Fruit fly (Drosophila melanogaster) whole organism, pupa: ENCODE measurements around the gene upSET.

ENCODE experiments used
- CG12605 ChIP-seq: fragments of 200-800 bp; sonication (Bioruptor generic); IDR thresholded peaks from 2 replicates; pipeline ENCODE4 v1.3.6; 2022; ENCODE audit warnings: missing biosample characterization, missing genetic modification characterization
- CG17806 ChIP-seq: fragments of 200-800 bp; sonication (Bioruptor generic); optimal IDR thresholded peaks from 2 replicates; lab custom pipeline; 2018; ENCODE audit warnings: missing biosample characterization, mild to moderate bottlenecking, missing genetic modification characterization, moderate library complexity
- CG32121 ChIP-seq: fragments of 200-800 bp; sonication (Bioruptor generic); IDR thresholded peaks from 2 replicates; pipeline ENCODE4 v1.3.6; 2022; ENCODE audit warnings: missing biosample characterization, missing genetic modification characterization
- CG9948 ChIP-seq: fragments of 200-800 bp; sonication (Bioruptor generic); optimal IDR thresholded peaks from 2 replicates; lab custom pipeline; 2018; ENCODE audit warnings: missing biosample characterization, mild to moderate bottlenecking, missing genetic modification characterization, moderate library complexity
- Ets98B ChIP-seq: fragments of 200-800 bp; sonication (Bioruptor generic); IDR thresholded peaks from 2 replicates; pipeline ENCODE4 v1.3.6; 2022; ENCODE audit warnings: missing biosample characterization, missing genetic modification characterization
- Pif1A ChIP-seq: fragments of 200-800 bp; sonication (Bioruptor generic); optimal IDR thresholded peaks from 3 replicates; lab custom pipeline; 2016; ENCODE audit warnings: missing biosample characterization, missing genetic modification characterization
- Pif1B ChIP-seq: fragments of 200-800 bp; sonication (Bioruptor generic); optimal IDR thresholded peaks from 3 replicates; lab custom pipeline; 2016; ENCODE audit warnings: missing biosample characterization, missing genetic modification characterization

DNA sequence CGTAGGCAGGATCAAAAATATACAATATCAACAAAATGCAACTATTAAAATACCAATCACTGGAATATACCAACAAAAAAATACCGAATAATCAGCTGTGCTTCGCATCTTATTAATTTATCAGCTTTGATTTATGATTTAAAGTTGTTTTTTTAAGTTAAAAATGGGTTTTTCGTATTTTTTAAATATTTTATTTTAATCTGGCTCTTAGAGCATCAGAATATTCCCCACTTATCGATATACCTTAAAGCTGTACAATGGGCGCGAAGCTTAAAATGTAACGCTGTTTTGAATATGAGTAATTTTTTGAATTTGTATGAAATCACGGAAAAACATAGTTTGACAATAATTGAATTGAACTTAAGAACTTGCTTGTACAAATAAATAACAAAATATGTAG, 2.7 kb upstream of the upSET start, which contains the start of gene CG17359:
- TF ChIP-seq CG17806 (tag; lab: Kevin White, UChicago) = no peak
- no peak for TF ChIP-seq Pif1B
- TF ChIP-seq CG12605 (GFP tag; lab: Robert Waterston, UW) = no peak
- TF ChIP-seq CG9948 (tag; lab: Kevin White, UChicago) = no peak
- TF ChIP-seq Ets98B = no peak
- no peak for TF ChIP-seq Pif1A (GFP tag; lab: Kevin White, UChicago)
- no peak for TF ChIP-seq CG32121 (GFP tag; lab: Robert Waterston, UW)
